Fruit fly (Drosophila melanogaster) whole organism, embryonic: ENCODE measurements around the gene CG17906.

Experiments
- Asciz ChIP-seq: fragments of 200-800 bp; sonication (Bioruptor generic); optimal IDR thresholded peaks from 2 replicates; lab custom pipeline; 2017; ENCODE audit warnings: missing biosample characterization, mild to moderate bottlenecking, missing genetic modification characterization, missing genetic modification reagents
- Awh ChIP-seq: fragments of 200-800 bp; sonication (Bioruptor generic); IDR thresholded peaks from 2 replicates; pipeline ENCODE4, ENCODE4 v1.3.6; 2022; ENCODE audit warnings: missing biosample characterization, missing genetic modification characterization
- CG1024 ChIP-seq: fragments of 200-800 bp; sonication (Bioruptor generic); IDR thresholded peaks from 2 replicates; pipeline ENCODE4 v1.3.6; 2022; ENCODE audit warnings: missing biosample characterization, missing genetic modification characterization
- CG11504 ChIP-seq: fragments of 200-800 bp; sonication (Bioruptor generic); optimal IDR thresholded peaks from 3 replicates; lab custom pipeline; 2019; ENCODE audit warnings: missing biosample characterization, mild to moderate bottlenecking, missing genetic modification characterization, moderate library complexity
- CG13123 ChIP-seq: fragments of 200-800 bp; sonication (Bioruptor generic); optimal IDR thresholded peaks from 2 replicates; lab custom pipeline; 2016; ENCODE audit warnings: missing biosample characterization, missing genetic modification characterization
- CG15011 ChIP-seq: fragments of 200-800 bp; sonication (Bioruptor generic); optimal IDR thresholded peaks from 3 replicates; lab custom pipeline; 2018; ENCODE audit warnings: missing biosample characterization, mild to moderate bottlenecking, missing genetic modification characterization
- CG15073 ChIP-seq: fragments of 200-800 bp; sonication (Bioruptor generic); optimal IDR thresholded peaks from 2 replicates; lab custom pipeline; 2016; ENCODE audit warnings: missing biosample characterization, missing genetic modification characterization
- CG15696 ChIP-seq: fragments of 200-800 bp; sonication (Bioruptor generic); optimal IDR thresholded peaks from 2 replicates; lab custom pipeline; 2019; ENCODE audit warnings: missing biosample characterization, mild to moderate bottlenecking, missing genetic modification characterization, moderate library complexity
- CG1832 ChIP-seq: fragments of 200-800 bp; sonication (Bioruptor generic); optimal IDR thresholded peaks from 2 replicates; lab custom pipeline; 2017; ENCODE audit warnings: missing biosample characterization, mild to moderate bottlenecking, missing genetic modification characterization, inconsistent platforms
- CG31365 ChIP-seq: fragments of 200-800 bp; sonication (Bioruptor generic); optimal IDR thresholded peaks from 2 replicates; lab custom pipeline; 2018; ENCODE audit warnings: missing biosample characterization, mild to moderate bottlenecking, missing genetic modification characterization
- CG33213 ChIP-seq: fragments of 200-800 bp; sonication (Bioruptor generic); optimal IDR thresholded peaks from 3 replicates; lab custom pipeline; 2016; ENCODE audit warnings: missing biosample characterization, missing genetic modification characterization
- CG34376 ChIP-seq: fragments of 200-800 bp; sonication (Bioruptor generic); optimal IDR thresholded peaks from 2 replicates; lab custom pipeline; 2018; ENCODE audit warnings: missing biosample characterization, mild to moderate bottlenecking, missing genetic modification characterization
- CG34422 ChIP-seq: fragments of 200-800 bp; sonication (Bioruptor generic); IDR thresholded peaks from 3 replicates; pipeline ENCODE4 v1.3.6; 2022; ENCODE audit warnings: missing biosample characterization, missing genetic modification characterization
- CG5180 ChIP-seq: fragments of 200-800 bp; sonication (Bioruptor generic); optimal IDR thresholded peaks from 3 replicates; lab custom pipeline; 2017; ENCODE audit warnings: missing biosample characterization, missing genetic modification characterization, mild to moderate bottlenecking, moderate library complexity, missing genetic modification reagents
- CG6689 ChIP-seq: fragments of 200-800 bp; sonication (Bioruptor generic); IDR thresholded peaks from 2 replicates; pipeline ENCODE4 v1.3.6; 2022; ENCODE audit warnings: missing biosample characterization, missing genetic modification characterization
- CG7839 ChIP-seq: fragments of 200-800 bp; sonication (Bioruptor generic); optimal IDR thresholded peaks from 3 replicates; lab custom pipeline; 2018; ENCODE audit warnings: missing biosample characterization, mild to moderate bottlenecking, missing genetic modification characterization, moderate library complexity
- CG7987 ChIP-seq: fragments of 200-800 bp; sonication (Bioruptor generic); optimal IDR thresholded peaks from 2 replicates; lab custom pipeline; 2018; ENCODE audit warnings: missing biosample characterization, mild to moderate bottlenecking, missing genetic modification characterization, moderate library complexity
- CG9876 ChIP-seq: fragments of 200-800 bp; sonication (Bioruptor generic); optimal IDR thresholded peaks from 2 replicates; lab custom pipeline; 2016; ENCODE audit warnings: missing biosample characterization, missing genetic modification characterization
- CHES-1-like ChIP-seq: fragments of 200-800 bp; sonication (Bioruptor generic); optimal IDR thresholded peaks from 2 replicates; lab custom pipeline; 2016; ENCODE audit warnings: missing biosample characterization, missing genetic modification characterization
- Dad ChIP-seq: fragments of 200-800 bp; sonication (Bioruptor generic); optimal IDR thresholded peaks from 3 replicates; lab custom pipeline; 2016; ENCODE audit warnings: missing biosample characterization, missing genetic modification characterization
- Deaf1 ChIP-seq: fragments of 200-800 bp; optimal IDR thresholded peaks from 3 replicates; lab custom pipeline; 2019; ENCODE audit warnings: missing biosample characterization, mild to moderate bottlenecking, missing genetic modification characterization, moderate library complexity
- Eip74EF ChIP-seq, 2 experiments: fragments of 200-800 bp in 1 of 2; fragments of >200 bp in 1 of 2; sonication (Bioruptor generic) in 1 of 2; optimal IDR thresholded peaks; 2 replicates each; lab custom pipeline; 2017 to 2019; ENCODE audit warnings: missing biosample characterization in 2 of 2, missing genetic modification characterization in 2 of 2, mild to moderate bottlenecking in 1 of 2, moderate library complexity in 1 of 2
- Ets65A ChIP-seq: fragments of 200-800 bp; sonication (Bioruptor generic); peaks from one replicate; lab custom pipeline; 2016; ENCODE audit warnings: missing biosample characterization, missing genetic modification characterization
- Ets97D ChIP-seq: fragments of 200-800 bp; sonication (Bioruptor generic); optimal IDR thresholded peaks from 3 replicates; lab custom pipeline; 2016; ENCODE audit warnings: missing biosample characterization, missing genetic modification characterization
- Hmr ChIP-seq: fragments of 200-800 bp; sonication (Bioruptor generic); optimal IDR thresholded peaks from 3 replicates; lab custom pipeline; 2017; ENCODE audit warnings: mild to moderate bottlenecking, missing biosample characterization, missing genetic modification reagents, missing genetic modification characterization
- Oli ChIP-seq: fragments of 200-800 bp; sonication (Bioruptor generic); optimal IDR thresholded peaks from 2 replicates; lab custom pipeline; 2018; ENCODE audit warnings: missing biosample characterization, mild to moderate bottlenecking, missing genetic modification characterization, moderate library complexity
- Ptx1 ChIP-seq: fragments of 200-800 bp; sonication (Bioruptor generic); IDR thresholded peaks from 2 replicates; pipeline ENCODE4 v1.3.6; 2022; ENCODE audit warnings: missing biosample characterization, missing genetic modification characterization
- Sox100B ChIP-seq: fragments of 200-800 bp; sonication (Bioruptor generic); optimal IDR thresholded peaks from 3 replicates; lab custom pipeline; 2018; ENCODE audit warnings: missing biosample characterization, mild to moderate bottlenecking, missing genetic modification characterization
- Taf1 ChIP-seq: fragments of 200-800 bp; sonication (Bioruptor generic); IDR thresholded peaks from 2 replicates; pipeline ENCODE4 v1.3.6; 2022; ENCODE audit warnings: missing biosample characterization, missing genetic modification characterization
- amos ChIP-seq: fragments of 200-800 bp; sonication (Bioruptor generic); IDR thresholded peaks from 2 replicates; pipeline ENCODE4 v1.3.6; 2022; ENCODE audit warnings: missing biosample characterization, missing genetic modification characterization; ENCODE audit not compliant: partially characterized antibody
- ap ChIP-seq: fragments of 200-800 bp; sonication (Bioruptor generic); IDR thresholded peaks from 2 replicates; pipeline ENCODE4 v1.3.6; 2022; ENCODE audit warnings: missing biosample characterization, missing genetic modification characterization
- az2 ChIP-seq: fragments of 200-800 bp; sonication (Bioruptor generic); optimal IDR thresholded peaks from 3 replicates; lab custom pipeline; 2016; ENCODE audit warnings: missing biosample characterization, missing genetic modification characterization
- chinmo ChIP-seq: fragments of 200-800 bp; sonication (Bioruptor generic); IDR thresholded peaks from 4 replicates; pipeline ENCODE4 v1.3.6; 2022; ENCODE audit warnings: missing biosample characterization, missing genetic modification characterization; ENCODE audit not compliant: partially characterized antibody
- croc ChIP-seq: fragments of 200-800 bp; sonication (Bioruptor generic); conservative IDR thresholded peaks from 3 replicates; pipeline ENCODE4 v1.3.6; 2022; ENCODE audit warnings: missing biosample characterization, missing genetic modification characterization
- danr ChIP-seq: fragments of 200-800 bp; sonication (Bioruptor generic); IDR thresholded peaks from 2 replicates; pipeline ENCODE4 v1.3.6; 2022; ENCODE audit warnings: missing biosample characterization, missing genetic modification characterization
- esg ChIP-seq: fragments of 200-800 bp; sonication (Bioruptor generic); conservative IDR thresholded peaks from 2 replicates; pipeline ENCODE4 v1.3.6; 2022; ENCODE audit warnings: missing biosample characterization, missing genetic modification characterization
- ewg ChIP-seq: fragments of 200-800 bp; sonication (Bioruptor generic); optimal IDR thresholded peaks from 3 replicates; lab custom pipeline; 2017; ENCODE audit warnings: mild to moderate bottlenecking, missing biosample characterization, missing genetic modification reagents, missing genetic modification characterization
- pfk ChIP-seq: fragments of 200-800 bp; sonication (Bioruptor generic); optimal IDR thresholded peaks from 2 replicates; lab custom pipeline; 2018; ENCODE audit warnings: missing biosample characterization, mild to moderate bottlenecking, missing genetic modification characterization, moderate library complexity
- pnt ChIP-seq: fragments of 200-800 bp; sonication (Bioruptor generic); optimal IDR thresholded peaks from 3 replicates; lab custom pipeline; 2016; ENCODE audit warnings: missing biosample characterization, missing genetic modification characterization
- pzg ChIP-seq: fragments of 200-800 bp; sonication (Bioruptor generic); optimal IDR thresholded peaks from 3 replicates; lab custom pipeline; 2018; ENCODE audit warnings: missing biosample characterization, mild to moderate bottlenecking, missing genetic modification characterization, moderate library complexity
- sr ChIP-seq: fragments of 200-800 bp; sonication (Bioruptor generic); IDR thresholded peaks from 3 replicates; pipeline ENCODE4 v1.3.6; 2022; ENCODE audit warnings: missing biosample characterization, missing genetic modification characterization
- stwl ChIP-seq: fragments of 200-800 bp; sonication (Bioruptor generic); optimal IDR thresholded peaks from 3 replicates; lab custom pipeline; 2018; ENCODE audit warnings: missing biosample characterization, mild to moderate bottlenecking, missing genetic modification characterization, moderate library complexity
- wor ChIP-seq: fragments of 200-800 bp; sonication (Bioruptor generic); IDR thresholded peaks from 2 replicates; pipeline ENCODE4 v1.3.6; 2022; ENCODE audit warnings: missing biosample characterization, missing genetic modification characterization
- zen ChIP-seq: fragments of 200-800 bp; sonication (Bioruptor generic); optimal IDR thresholded peaks from 3 replicates; lab custom pipeline; 2018; ENCODE audit warnings: missing biosample characterization, mild to moderate bottlenecking, missing genetic modification characterization, moderate library complexity

CG17906 gene

dm6 chr2L:9013968-9014367, 19.8 kb downstream of the CG17906 start, which contains the start of gene Rcd-1r (continued):
- no peak for TF ChIP-seq CG1832

dm6 chr2L:9019438-9019837, 25.2 kb downstream of the CG17906 start:
- TF ChIP-seq Eip74EF (GFP tag; optimal IDR thresholded peaks at IDR 0.05; lab: Kevin White, UChicago) (no peak), Asciz (GFP tag; lab: Kevin White, UChicago) (no peak), ap (GFP tag; lab: Robert Waterston, UW) (no peak), az2 (GFP tag; lab: Kevin White, UChicago) (no peak), croc (GFP tag; lab: Robert Waterston, UW) (no peak), Oli (tag; lab: Kevin White, UChicago) (no peak), Ets97D (GFP tag; lab: Kevin White, UChicago) (no peak), chinmo (0 out of 4 replicates have a peak, but pooled peaks have one; percentile 10), CG1024 (no peak), danr (GFP tag; lab: Robert Waterston, UW) (no peak), Dad (no peak), CG7987 (GFP tag; lab: Kevin White, UChicago) (no peak), Sox100B (no peak), Ptx1 (GFP tag; lab: Robert Waterston, UW) (no peak), Deaf1 (peak; percentile 67), CG5180 (peak; percentile 96), Awh (GFP tag; lab: Robert Waterston, UW) (no peak), sr (no peak), CG15073 (GFP tag; lab: Kevin White, UChicago) (no peak), CG11504 (tag; lab: Kevin White, UChicago) (no peak), CG34422 (no peak), pnt (GFP tag; lab: Kevin White, UChicago) (no peak), CG34376 (GFP tag; lab: Kevin White, UChicago) (no peak), stwl (tag; lab: Kevin White, UChicago) (peak; percentile 10), CG33213 (GFP tag; lab: Kevin White, UChicago) (no peak), wor (GFP tag; lab: Robert Waterston, UW) (no peak), pzg (GFP tag; lab: Kevin White, UChicago) (no peak), amos (no peak), CG7839 (tag; lab: Kevin White, UChicago) (no peak)

- TF ChIP-seq CG9876 (GFP tag; lab: Kevin White, UChicago) (no peak), Hmr (no peak), CG6689 (GFP tag; lab: Robert Waterston, UW) (no peak), CG31365 (tag; lab: Kevin White, UChicago) (no peak), ewg (no peak), Taf1 (GFP tag; lab: Robert Waterston, UW) (no peak), Ets65A (GFP tag; lab: Kevin White, UChicago) (peak; percentile 91)
These were observed 32.0 kb downstream of the CG17906 start for dm6 chr2L:9026157-9026556.

dm6 chr2L:9031736-9032135, 37.5 kb downstream of the CG17906 start, which contains the start of gene CG9582:
Gene CG9582, minus strand, starts transcription at chr2L:9031836.
- TF ChIP-seq zen (no peak), CHES-1-like (GFP tag; lab: Kevin White, UChicago) (no peak), pfk (GFP tag; lab: Kevin White, UChicago) (no peak), CG13123 (no peak), esg (0 out of 2 replicates have a peak, but pooled peaks have one; percentile 9), CG11504 (tag; lab: Kevin White, UChicago) (no peak), CG15011 (GFP tag; lab: Kevin White, UChicago) (no peak), CG15696 (tag; lab: Kevin White, UChicago) (no peak)
